Worm (Caenorhabditis elegans): Measurements from ENCODE around the gene F46C5.2.
A peak's percentile ranks its signal among the peaks of the same experiment; 100 is the strongest.

F46C5.2 gene

DNA sequence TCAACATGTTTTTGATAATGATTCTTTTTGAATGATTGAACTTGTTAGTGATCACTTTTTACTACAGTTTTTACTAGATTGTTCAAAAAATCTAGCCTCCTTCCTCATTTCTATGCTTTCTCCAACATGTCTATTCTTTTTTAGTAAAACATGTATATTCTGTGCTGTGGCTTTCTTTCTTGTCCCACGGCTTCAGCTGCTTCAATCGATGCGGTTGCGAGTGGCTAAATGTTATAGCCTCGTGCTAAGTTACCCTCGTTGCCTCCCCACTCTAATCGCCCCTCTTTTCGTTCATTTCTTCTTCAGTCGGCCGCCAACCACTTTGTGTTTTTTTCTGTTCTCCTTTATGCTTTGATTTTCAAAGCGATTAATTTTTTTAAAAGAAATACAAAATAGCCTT lies 43.2 kb downstream of the F46C5.2 start (continued):
- no peak for TF ChIP-seq sptf-1 (tag; optimal IDR thresholded peaks at IDR 0.05)
- TF ChIP-seq nhr-84 (tag; optimal IDR thresholded peaks at IDR 0.05) = no peak
- peak; percentile 15 for TF ChIP-seq fkh-8 (tag; optimal IDR thresholded peaks at IDR 0.05)
- peak in 1 of 2 experiments; percentile 13 for TF ChIP-seq lsy-2 (tag; optimal IDR thresholded peaks at IDR 0.05)
- TF ChIP-seq sup-37 (GFP tag; optimal IDR thresholded peaks at IDR 0.05) = no peak
- TF ChIP-seq dpl-1 (GFP tag; optimal IDR thresholded peaks at IDR 0.05) = no peak
- TF ChIP-seq zag-1 (tag; optimal IDR thresholded peaks at IDR 0.05) = no peak
- TF ChIP-seq egl-27 (tag; optimal IDR thresholded peaks at IDR 0.05) = no peak
- TF ChIP-seq lin-35 (GFP tag; optimal IDR thresholded peaks at IDR 0.05) = no peak
- no peak for TF ChIP-seq C04F5.9 (tag; optimal IDR thresholded peaks at IDR 0.05)
- no peak for TF ChIP-seq nhr-85 (tag)
- TF ChIP-seq ces-1 (GFP tag; optimal IDR thresholded peaks at IDR 0.05) = no peak
- no peak for TF ChIP-seq nhr-28 (tag; optimal IDR thresholded peaks at IDR 0.05)
- no peak for TF ChIP-seq nhr-76 (tag; optimal IDR thresholded peaks at IDR 0.05)
- TF ChIP-seq unc-98 (GFP tag; IDR thresholded peaks at IDR 0.05) = no peak
- peak; percentile 19 for TF ChIP-seq swsn-7 (tag; optimal IDR thresholded peaks at IDR 0.05)
- TF ChIP-seq pqm-1 (tag; optimal IDR thresholded peaks at IDR 0.05) = no peak
- TF ChIP-seq fkh-4 (tag; optimal IDR thresholded peaks at IDR 0.05; ENCODE audit: borderline replicate concordance) = no peak
- TF ChIP-seq xbp-1 (tag; optimal IDR thresholded peaks at IDR 0.05) = no peak
- no peak for TF ChIP-seq elt-3 (tag; optimal IDR thresholded peaks at IDR 0.05)
- TF ChIP-seq ets-5 (GFP tag; IDR thresholded peaks at IDR 0.05) = no peak
- no peak for TF ChIP-seq pax-3 (tag; optimal IDR thresholded peaks at IDR 0.05)
- TF ChIP-seq tbx-2 (tag; optimal IDR thresholded peaks at IDR 0.05) = no peak
- TF ChIP-seq lin-15B (tag; optimal IDR thresholded peaks at IDR 0.05) = no peak
- no peak for TF ChIP-seq nhr-47 (tag; optimal IDR thresholded peaks at IDR 0.05)
- TF ChIP-seq mef-2 (tag; optimal IDR thresholded peaks at IDR 0.05) = no peak
- no peak for TF ChIP-seq snpc-4 (tag; optimal IDR thresholded peaks at IDR 0.05)
- no peak for TF ChIP-seq nhr-11 (tag; optimal IDR thresholded peaks at IDR 0.05)
- no peak for TF ChIP-seq irx-1 (tag; optimal IDR thresholded peaks at IDR 0.05)
- TF ChIP-seq rnt-1 (tag; optimal IDR thresholded peaks at IDR 0.05) = no peak
- TF ChIP-seq lin-13 (GFP tag; optimal IDR thresholded peaks at IDR 0.05) = no peak
- TF ChIP-seq mdl-1 (tag; optimal IDR thresholded peaks at IDR 0.05) = no peak
- no peak for TF ChIP-seq nhr-12 (tag; optimal IDR thresholded peaks at IDR 0.05)
- no peak for TF ChIP-seq nhr-77 (tag; optimal IDR thresholded peaks at IDR 0.05)
- no peak for TF ChIP-seq unc-86 (tag; optimal IDR thresholded peaks at IDR 0.05)
- TF ChIP-seq ama-1 (optimal IDR thresholded peaks at IDR 0.05) = no peak
- TF ChIP-seq blmp-1 (tag; optimal IDR thresholded peaks at IDR 0.05) = no peak
- peak in 2 of 3 experiments; percentile 4 to 54 for TF ChIP-seq ceh-82 (tag; optimal IDR thresholded peaks at IDR 0.05)
- TF ChIP-seq efl-1 (optimal IDR thresholded peaks at IDR 0.05) = no peak
- TF ChIP-seq efl-1 (GFP tag; optimal IDR thresholded peaks at IDR 0.05 in 1 of 2) = no peak
- TF ChIP-seq egl-13 (tag; optimal IDR thresholded peaks at IDR 0.05) = no peak
- TF ChIP-seq snu-23 (GFP tag; optimal IDR thresholded peaks at IDR 0.05) = peak; percentile 3

- TF ChIP-seq nhr-84 (tag; optimal IDR thresholded peaks at IDR 0.05) (no peak), unc-30 (tag; optimal IDR thresholded peaks at IDR 0.05) (no peak), ceh-8 (GFP tag; optimal IDR thresholded peaks at IDR 0.05) (peak; percentile 10), hpl-2 (GFP tag; optimal IDR thresholded peaks at IDR 0.05) (no peak), ama-1 (optimal IDR thresholded peaks at IDR 0.05) (peak; percentile 79), irx-1 (tag; optimal IDR thresholded peaks at IDR 0.05) (no peak), Y116A8C.19 (tag; optimal IDR thresholded peaks at IDR 0.05; ENCODE audit: borderline replicate concordance) (no peak), snu-23 (GFP tag; optimal IDR thresholded peaks at IDR 0.05) (peak; percentile 52), ztf-4 (tag; optimal IDR thresholded peaks at IDR 0.05) (no peak), egl-13 (tag; optimal IDR thresholded peaks at IDR 0.05) (peak; percentile 50), tlp-1 (tag; optimal IDR thresholded peaks at IDR 0.05) (no peak), ceh-90 (tag; optimal IDR thresholded peaks at IDR 0.05) (no peak), nhr-11 (tag; optimal IDR thresholded peaks at IDR 0.05) (no peak), aly-2 (tag; optimal IDR thresholded peaks at IDR 0.05) (no peak), isw-1 (GFP tag; IDR thresholded peaks at IDR 0.05) (no peak), dsc-1 (tag; optimal IDR thresholded peaks at IDR 0.05) (peak; percentile 97), lin-35 (GFP tag; optimal IDR thresholded peaks at IDR 0.05) (peak in 1 of 2 experiments; percentile 26), mdl-1 (tag; optimal IDR thresholded peaks at IDR 0.05) (no peak), efl-1 (optimal IDR thresholded peaks at IDR 0.05) (peak; percentile 28 to 57), efl-1 (GFP tag; optimal IDR thresholded peaks at IDR 0.05 in 1 of 2) (no peak), nhr-71 (tag; optimal IDR thresholded peaks at IDR 0.05) (peak; percentile 52), skn-1 (tag; optimal IDR thresholded peaks at IDR 0.05) (peak; percentile 8), xbp-1 (tag; optimal IDR thresholded peaks at IDR 0.05) (peak; percentile 3)
These were observed 44.7 kb downstream of the F46C5.2 start for ce11 chrII:8784235-8784928.
